Fruit fly (Drosophila melanogaster): ENCODE data around the gene ppk31.

Gene ppk31

dm6 chr3R:27165416-27165982 is 2.6 kb downstream of the ppk31 start, which contains the start of the genes CG34293 and spn-D:
CG34293 (minus strand) TSS chr3R:27165575.
spn-D (plus strand) TSS chr3R:27165716.
- TF ChIP-seq sage (GFP tag; optimal IDR thresholded peaks at IDR 0.05) (no peak), Dif (GFP tag; optimal IDR thresholded peaks at IDR 0.05; ENCODE audit: partially characterized antibody) (peak; percentile 2)

- no peak for TF ChIP-seq fru (GFP tag; optimal IDR thresholded peaks at IDR 0.05)
- TF ChIP-seq HLH106 (tag; optimal IDR thresholded peaks at IDR 0.05): no peak
- TF ChIP-seq rgr (GFP tag; optimal IDR thresholded peaks at IDR 0.05): no peak
- TF ChIP-seq sage (GFP tag; optimal IDR thresholded peaks at IDR 0.05): no peak
- TF ChIP-seq woc (GFP tag; optimal IDR thresholded peaks at IDR 0.05): no peak
- TF ChIP-seq dl (GFP tag; optimal IDR thresholded peaks at IDR 0.05; ENCODE audit: insufficient read depth in 1 of 2, partially characterized antibody in 2 of 2): no peak
- no peak for TF ChIP-seq psq (GFP tag; optimal IDR thresholded peaks at IDR 0.05)
- TF ChIP-seq Dfd (GFP tag; optimal IDR thresholded peaks at IDR 0.05): no peak
- TF ChIP-seq Myc (optimal IDR thresholded peaks at IDR 0.05): no peak
- no peak for TF ChIP-seq Hr83 (GFP tag; optimal IDR thresholded peaks at IDR 0.05; ENCODE audit: poor library complexity, severe bottlenecking)
- no peak for TF ChIP-seq usp (GFP tag; optimal IDR thresholded peaks at IDR 0.05)
- TF ChIP-seq br (GFP tag; optimal IDR thresholded peaks at IDR 0.05): no peak
- no peak for TF ChIP-seq Mio (GFP tag; optimal IDR thresholded peaks at IDR 0.05)
- TF ChIP-seq lola (GFP tag; optimal IDR thresholded peaks at IDR 0.05): no peak
- TF ChIP-seq CrebA (GFP tag; optimal IDR thresholded peaks at IDR 0.05; ENCODE audit: borderline replicate concordance): no peak
Measured at dm6 chr3R:27167350-27167749, 4.4 kb downstream of the ppk31 start.

dm6 chr3R:27171153-27171552 is 8.2 kb downstream of the ppk31 start:
- TF ChIP-seq Mio (GFP tag; optimal IDR thresholded peaks at IDR 0.05): no peak
- TF ChIP-seq CrebA (GFP tag; optimal IDR thresholded peaks at IDR 0.05; ENCODE audit: borderline replicate concordance): peak; percentile 45
- TF ChIP-seq HLH106 (tag; optimal IDR thresholded peaks at IDR 0.05): peak; percentile 72
- peak; percentile 56 for TF ChIP-seq Jra (GFP tag; optimal IDR thresholded peaks at IDR 0.05)
- no peak for TF ChIP-seq Dif (GFP tag; optimal IDR thresholded peaks at IDR 0.05; ENCODE audit: partially characterized antibody)
- TF ChIP-seq Hnf4 (GFP tag; optimal IDR thresholded peaks at IDR 0.05): peak; percentile 50
- TF ChIP-seq fru (GFP tag; optimal IDR thresholded peaks at IDR 0.05): peak; percentile 79
- TF ChIP-seq woc (GFP tag; optimal IDR thresholded peaks at IDR 0.05): peak; percentile 72
- TF ChIP-seq CG32264 (GFP tag; optimal IDR thresholded peaks at IDR 0.05): peak; percentile 57
- peak; percentile 75 for TF ChIP-seq br (GFP tag; optimal IDR thresholded peaks at IDR 0.05)
- TF ChIP-seq jim (GFP tag; optimal IDR thresholded peaks at IDR 0.05): no peak
- peak; percentile 75 for TF ChIP-seq OdsH (GFP tag; optimal IDR thresholded peaks at IDR 0.05)
- no peak for TF ChIP-seq tai (GFP tag; optimal IDR thresholded peaks at IDR 0.05)
- TF ChIP-seq pan (optimal IDR thresholded peaks at IDR 0.05): no peak
- no peak for TF ChIP-seq dl (GFP tag; optimal IDR thresholded peaks at IDR 0.05; ENCODE audit: insufficient read depth in 1 of 2, partially characterized antibody in 2 of 2)
- peak; percentile 38 for TF ChIP-seq CG9705 (GFP tag; optimal IDR thresholded peaks at IDR 0.05)
- peak; percentile 66 for TF ChIP-seq h (GFP tag; optimal IDR thresholded peaks at IDR 0.05)
- TF ChIP-seq sage (GFP tag; optimal IDR thresholded peaks at IDR 0.05): peak; percentile 68
- no peak for TF ChIP-seq Dfd (GFP tag; optimal IDR thresholded peaks at IDR 0.05)
- peak in 1 of 2 experiments; percentile 80 for TF ChIP-seq foxo (GFP tag; optimal IDR thresholded peaks at IDR 0.05)
- peak; percentile 64 for TF ChIP-seq dmrt93B (GFP tag; optimal IDR thresholded peaks at IDR 0.05)
- no peak for TF ChIP-seq Vsx2 (GFP tag; optimal IDR thresholded peaks at IDR 0.05; ENCODE audit: partially characterized antibody)
- TF ChIP-seq Sp1 (GFP tag; optimal IDR thresholded peaks at IDR 0.05): peak; percentile 72
- TF ChIP-seq Hr78 (GFP tag; optimal IDR thresholded peaks at IDR 0.05): no peak
- peak; percentile 75 for TF ChIP-seq ey (GFP tag; optimal IDR thresholded peaks at IDR 0.05)
- TF ChIP-seq brk (GFP tag; optimal IDR thresholded peaks at IDR 0.05): peak; percentile 46
- TF ChIP-seq rgr (GFP tag; optimal IDR thresholded peaks at IDR 0.05): peak; percentile 69
- no peak for TF ChIP-seq Abd-B (GFP tag; optimal IDR thresholded peaks at IDR 0.05)
- peak; percentile 59 for TF ChIP-seq psq (GFP tag; optimal IDR thresholded peaks at IDR 0.05)

- peak in 1 of 2 experiments; percentile 15 for TF ChIP-seq foxo (GFP tag; optimal IDR thresholded peaks at IDR 0.05)
- peak; percentile 17 for TF ChIP-seq dmrt93B (GFP tag; optimal IDR thresholded peaks at IDR 0.05)
- TF ChIP-seq HLH106 (tag; optimal IDR thresholded peaks at IDR 0.05): peak; percentile 8
- TF ChIP-seq jim (GFP tag; optimal IDR thresholded peaks at IDR 0.05): no peak
- no peak for TF ChIP-seq Hr78 (GFP tag; optimal IDR thresholded peaks at IDR 0.05)
Measured at dm6 chr3R:27175710-27176109, 12.8 kb downstream of the ppk31 start.

Measured in whole organism, wandering third instar larva.